Fruit fly (Drosophila melanogaster): ENCODE measurements around the gene CG7627.

dm6 chr2L:8333185-8333584 is 29.1 kb downstream of the CG7627 start:
- TF ChIP-seq h (optimal IDR thresholded peaks at IDR 0.05): no peak
- TF ChIP-seq psq (optimal IDR thresholded peaks at IDR 0.05): no peak
- no peak for TF ChIP-seq ttk (optimal IDR thresholded peaks at IDR 0.05)
